Worm (Caenorhabditis elegans): ENCODE measurements around the gene act-2.

DNA sequence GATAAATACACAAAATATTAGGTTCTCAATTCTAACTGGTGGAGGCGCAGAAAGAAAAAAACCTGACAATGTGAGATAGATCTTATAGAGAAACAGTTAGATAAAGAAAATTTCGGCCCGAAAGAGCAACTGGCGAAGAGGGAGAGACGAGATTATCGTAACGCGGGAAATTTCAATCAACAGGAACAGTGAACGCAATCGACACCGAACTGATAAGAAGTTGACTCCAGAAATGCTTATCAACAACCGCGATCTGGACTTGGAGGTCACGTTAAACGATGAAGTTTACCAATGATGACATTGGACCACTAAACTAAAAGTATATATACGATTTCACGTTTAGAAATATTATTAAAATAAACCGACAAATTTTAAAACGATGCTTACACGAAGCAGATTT is 1.6 kb downstream of the act-2 start:
- peak; percentile 2 for TF ChIP-seq nhr-179 (tag; optimal IDR thresholded peaks at IDR 0.05)
- TF ChIP-seq pha-4 (tag; optimal IDR thresholded peaks at IDR 0.05): no peak
- TF ChIP-seq B0019.2 (GFP tag; conservative IDR thresholded peaks at IDR 0.05): no peak
- TF ChIP-seq B0035.1 (tag; optimal IDR thresholded peaks at IDR 0.05): peak; percentile 24
- TF ChIP-seq F49E8.2 (tag; optimal IDR thresholded peaks at IDR 0.05; ENCODE audit: insufficient read depth): peak; percentile 96

Measured in whole organism, young adult.